Fruit fly (Drosophila melanogaster) whole organism, adult: ENCODE measurements around the gene CG7912.

Source experiments
- CG11617 ChIP-seq: fragments of 200-800 bp; sonication (Bioruptor generic); optimal IDR thresholded peaks from 2 replicates; lab custom pipeline; 2017; ENCODE audit warnings: mild to moderate bottlenecking, missing biosample characterization, missing genetic modification reagents, missing genetic modification characterization
- CG12768 ChIP-seq: fragments of 200-800 bp; sonication (Bioruptor generic); optimal IDR thresholded peaks from 2 replicates; lab custom pipeline; 2017; ENCODE audit warnings: missing biosample characterization, missing genetic modification characterization, mild to moderate bottlenecking, moderate library complexity, missing genetic modification reagents
- CG14711 ChIP-seq: fragments of 200-800 bp; sonication (Bioruptor generic); optimal IDR thresholded peaks from 2 replicates; lab custom pipeline; 2018; ENCODE audit warnings: missing biosample characterization, mild to moderate bottlenecking, missing genetic modification characterization, moderate library complexity
- CG1620 ChIP-seq: fragments of 200-800 bp; sonication (Bioruptor generic); optimal IDR thresholded peaks from 2 replicates; lab custom pipeline; 2016; ENCODE audit warnings: missing biosample characterization, missing genetic modification characterization
- CG33017 ChIP-seq: fragments of 200-800 bp; sonication (Bioruptor generic); optimal IDR thresholded peaks from 2 replicates; lab custom pipeline; 2018; ENCODE audit warnings: missing biosample characterization, mild to moderate bottlenecking, missing genetic modification characterization, moderate library complexity
- CG5204 ChIP-seq: fragments of 200-800 bp; sonication (Bioruptor generic); optimal IDR thresholded peaks from 2 replicates; lab custom pipeline; 2016; ENCODE audit warnings: missing biosample characterization, missing genetic modification characterization
- CG7045 ChIP-seq: fragments of 200-800 bp; sonication (Bioruptor generic); optimal IDR thresholded peaks from 2 replicates; lab custom pipeline; 2017; ENCODE audit warnings: missing biosample characterization, mild to moderate bottlenecking, missing genetic modification characterization
- CG7101 ChIP-seq: fragments of 200-800 bp; sonication (Bioruptor generic); optimal IDR thresholded peaks from 2 replicates; lab custom pipeline; 2018; ENCODE audit warnings: missing biosample characterization, mild to moderate bottlenecking, missing genetic modification characterization, moderate library complexity
- Clk ChIP-seq: fragments of 200-800 bp; sonication (Bioruptor generic); optimal IDR thresholded peaks from 2 replicates; lab custom pipeline; 2017; ENCODE audit warnings: missing biosample characterization, missing genetic modification characterization
- Crg-1 ChIP-seq: fragments of 200-800 bp; sonication (Bioruptor generic); optimal IDR thresholded peaks from 2 replicates; lab custom pipeline; 2016; ENCODE audit warnings: missing biosample characterization, missing genetic modification characterization
- Hr96 ChIP-seq: fragments of 200-800 bp; sonication (Bioruptor generic); optimal IDR thresholded peaks from 2 replicates; lab custom pipeline; 2016; ENCODE audit warnings: missing biosample characterization, missing genetic modification characterization
- Mnt ChIP-seq: fragments of 200-800 bp; sonication (Bioruptor generic); optimal IDR thresholded peaks from 2 replicates; lab custom pipeline; 2016; ENCODE audit warnings: missing biosample characterization, mild to moderate bottlenecking, missing genetic modification characterization
- bab1 ChIP-seq: fragments of 200-800 bp; sonication (Bioruptor generic); optimal IDR thresholded peaks from 3 replicates; lab custom pipeline; 2019; ENCODE audit warnings: missing biosample characterization, mild to moderate bottlenecking, missing genetic modification characterization, moderate library complexity
- cic ChIP-seq: fragments of 200-800 bp; sonication (Bioruptor generic); optimal IDR thresholded peaks from 2 replicates; lab custom pipeline; 2017; ENCODE audit warnings: missing biosample characterization, mild to moderate bottlenecking, missing genetic modification characterization, moderate library complexity
- cnc ChIP-seq, 2 experiments: fragments of >200 bp; optimal IDR thresholded peaks; 2 replicates each; lab custom pipeline; 2017
- kay ChIP-seq: fragments of 200-800 bp; sonication (Bioruptor generic); peaks from one replicate; lab custom pipeline; 2016; ENCODE audit warnings: missing biosample characterization, missing genetic modification characterization, borderline replicate concordance
- ovo ChIP-seq: fragments of 200-800 bp; sonication (Bioruptor generic); optimal IDR thresholded peaks from 2 replicates; lab custom pipeline; 2016; ENCODE audit warnings: missing biosample characterization, missing genetic modification characterization
- pad ChIP-seq: fragments of 200-800 bp; sonication (Bioruptor generic); optimal IDR thresholded peaks from 3 replicates; lab custom pipeline; 2017; ENCODE audit warnings: missing biosample characterization, missing genetic modification characterization, mild to moderate bottlenecking, moderate library complexity, missing genetic modification reagents
- tj ChIP-seq: fragments of 200-800 bp; sonication (Bioruptor generic); optimal IDR thresholded peaks from 3 replicates; lab custom pipeline; 2017; ENCODE audit warnings: missing biosample characterization, mild to moderate bottlenecking, missing genetic modification characterization, moderate library complexity
- toe ChIP-seq: fragments of 200-800 bp; sonication (Bioruptor generic); optimal IDR thresholded peaks from 2 replicates; lab custom pipeline; 2016; ENCODE audit warnings: missing biosample characterization, missing genetic modification characterization

The CG7912 gene

DNA sequence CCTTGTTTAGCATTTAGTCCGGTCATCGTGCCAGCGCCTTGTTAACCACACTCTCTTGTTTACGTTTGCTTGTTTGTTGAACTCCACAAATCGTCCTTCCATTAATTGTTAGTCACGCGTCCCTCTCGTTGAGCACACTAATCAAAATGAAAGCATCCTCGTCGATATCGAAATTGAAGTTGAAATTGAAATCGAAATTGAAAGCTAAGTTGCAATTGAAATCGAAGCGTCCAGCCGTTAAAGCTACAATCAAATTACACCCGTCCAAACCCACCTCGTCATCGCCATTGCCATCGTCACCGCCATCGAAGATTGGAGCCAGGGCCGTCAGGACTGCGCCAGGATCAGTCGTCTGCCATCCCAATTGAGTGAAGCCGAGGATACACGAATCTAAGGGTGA lies 14.5 kb upstream of the CG7912 start:
- TF ChIP-seq CG5204 (GFP tag; lab: Kevin White, UChicago), result no peak
- TF ChIP-seq ovo, result no peak
- no peak for TF ChIP-seq Mnt (GFP tag; lab: Kevin White, UChicago)
- TF ChIP-seq cnc (optimal IDR thresholded peaks at IDR 0.05; lab: Kevin White, UChicago), result no peak
- TF ChIP-seq CG1620, result no peak
- TF ChIP-seq CG14711 (tag; lab: Kevin White, UChicago), result no peak
- TF ChIP-seq toe (GFP tag; lab: Kevin White, UChicago), result no peak
- TF ChIP-seq CG33017 (tag; lab: Kevin White, UChicago), result no peak
- TF ChIP-seq CG7101 (tag; lab: Kevin White, UChicago), result no peak
- TF ChIP-seq CG12768 (GFP tag; lab: Kevin White, UChicago), result no peak
- TF ChIP-seq cic (GFP tag; lab: Kevin White, UChicago), result no peak
- TF ChIP-seq CG7045 (GFP tag; lab: Kevin White, UChicago), result no peak
- no peak for TF ChIP-seq bab1
- no peak for TF ChIP-seq kay (GFP tag; lab: Kevin White, UChicago)

DNA sequence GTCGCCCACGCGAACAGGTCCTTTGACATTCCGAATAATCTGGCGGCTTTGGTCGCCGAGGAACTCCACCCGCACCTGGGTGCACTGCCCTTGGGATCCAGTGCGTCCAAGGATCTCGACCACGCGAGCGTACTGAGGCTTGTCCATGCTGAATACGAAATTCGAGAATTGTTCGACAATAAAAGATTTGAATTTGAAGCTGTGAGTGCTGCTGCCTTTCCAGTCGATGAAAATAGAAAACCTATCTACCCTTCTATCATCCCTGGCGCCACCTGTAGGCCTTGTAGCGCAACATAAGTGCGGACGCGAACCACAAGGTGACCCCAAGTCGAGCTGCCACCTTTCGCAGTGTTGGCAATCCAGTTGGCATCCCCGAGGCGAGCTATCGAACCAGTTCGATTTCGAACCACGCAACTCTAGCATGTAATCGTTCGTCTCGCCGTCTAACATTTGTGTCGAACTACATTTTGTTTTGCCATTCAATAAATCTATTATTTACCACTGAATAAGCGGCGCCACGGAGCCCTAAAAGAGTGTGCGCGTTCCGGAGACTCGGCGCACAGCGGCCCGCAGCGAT lies 13.6 kb upstream of the CG7912 start, which contains the start of the genes RpS28a and Axn:
Gene RpS28a (minus strand): TSS at position 197 of the 577 bp plus-strand sequence.
Gene Axn (plus strand): TSS at position 391 of the 577 bp plus-strand sequence.
- TF ChIP-seq CG5204 (GFP tag; lab: Kevin White, UChicago), result no peak
- TF ChIP-seq Mnt (GFP tag; lab: Kevin White, UChicago), result peak; percentile 5
- TF ChIP-seq bab1, result no peak
- no peak for TF ChIP-seq CG7101 (tag; lab: Kevin White, UChicago)
- TF ChIP-seq CG14711 (tag; lab: Kevin White, UChicago), result peak; percentile 57

DNA sequence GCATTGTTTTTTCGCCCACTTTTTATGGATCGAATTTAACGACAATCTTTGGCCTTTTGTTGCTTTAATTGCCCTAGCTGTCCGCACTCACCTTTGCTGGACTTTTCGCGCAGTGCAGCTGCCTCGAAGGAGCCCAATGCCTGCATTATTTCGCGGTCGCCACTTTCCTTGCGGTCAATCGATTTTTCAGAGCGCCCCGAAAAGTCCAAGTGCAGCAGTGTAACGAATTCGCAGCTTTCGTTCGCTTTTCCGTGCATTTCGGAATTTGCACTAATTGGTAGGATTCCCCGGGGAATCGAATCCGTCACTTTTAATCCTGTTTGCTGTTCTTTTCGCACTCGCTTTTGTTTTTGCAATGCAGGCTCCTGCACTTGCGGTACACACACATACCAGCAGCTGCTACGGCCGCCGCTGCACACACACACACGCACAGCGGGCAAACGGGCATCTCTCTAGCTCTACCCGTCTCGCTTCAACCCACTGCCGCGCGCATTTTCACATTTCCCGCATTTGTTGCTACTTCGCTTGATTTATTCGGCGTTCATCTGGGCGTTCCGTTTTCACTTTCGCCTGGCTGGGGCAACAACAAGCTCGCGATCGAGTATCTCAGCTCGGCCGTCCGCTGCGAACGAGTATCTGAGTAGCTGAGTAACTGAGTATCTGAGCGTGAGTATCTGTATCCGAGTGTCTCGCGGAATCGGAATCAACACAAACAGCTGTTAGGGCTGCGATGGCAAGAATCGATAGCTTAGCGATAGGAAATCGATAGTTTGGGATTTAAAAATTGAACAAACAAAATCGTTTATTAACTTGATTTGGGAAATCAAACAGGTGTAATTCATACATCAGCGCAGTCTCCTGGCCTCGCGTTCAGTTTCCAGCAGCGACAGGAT lies 12.8 kb upstream of the CG7912 start, which contains the start of gene Mgat2:
Gene Mgat2 (minus strand): TSS at position 663 of the 893 bp plus-strand sequence.
- no peak for TF ChIP-seq Clk (GFP tag; lab: Kevin White, UChicago)
- no peak for TF ChIP-seq cnc (optimal IDR thresholded peaks at IDR 0.05; lab: Kevin White, UChicago)
- TF ChIP-seq Hr96 (GFP tag; lab: Kevin White, UChicago), result peak; percentile 72
- peak; percentile 50 for TF ChIP-seq CG7045 (GFP tag; lab: Kevin White, UChicago)
- TF ChIP-seq tj (GFP tag; lab: Kevin White, UChicago), result peak; percentile 28
- TF ChIP-seq CG1620, result no peak
- peak; percentile 85 for TF ChIP-seq cic (GFP tag; lab: Kevin White, UChicago)
- peak; percentile 41 for TF ChIP-seq bab1
- TF ChIP-seq kay (GFP tag; lab: Kevin White, UChicago), result no peak
- peak; percentile 65 for TF ChIP-seq CG33017 (tag; lab: Kevin White, UChicago)
- TF ChIP-seq CG14711 (tag; lab: Kevin White, UChicago), result no peak
- no peak for TF ChIP-seq Crg-1 (GFP tag; lab: Kevin White, UChicago)
- peak; percentile 42 for TF ChIP-seq CG7101 (tag; lab: Kevin White, UChicago)
- no peak for TF ChIP-seq pad (GFP tag; lab: Kevin White, UChicago)
- peak; percentile 67 for TF ChIP-seq CG12768 (GFP tag; lab: Kevin White, UChicago)
- TF ChIP-seq toe (GFP tag; lab: Kevin White, UChicago), result no peak
- TF ChIP-seq ovo, result no peak
- TF ChIP-seq CG5204 (GFP tag; lab: Kevin White, UChicago), result no peak
- TF ChIP-seq CG11617 (GFP tag; lab: Kevin White, UChicago), result peak; percentile 53
- TF ChIP-seq Mnt (GFP tag; lab: Kevin White, UChicago), result peak; percentile 75

DNA sequence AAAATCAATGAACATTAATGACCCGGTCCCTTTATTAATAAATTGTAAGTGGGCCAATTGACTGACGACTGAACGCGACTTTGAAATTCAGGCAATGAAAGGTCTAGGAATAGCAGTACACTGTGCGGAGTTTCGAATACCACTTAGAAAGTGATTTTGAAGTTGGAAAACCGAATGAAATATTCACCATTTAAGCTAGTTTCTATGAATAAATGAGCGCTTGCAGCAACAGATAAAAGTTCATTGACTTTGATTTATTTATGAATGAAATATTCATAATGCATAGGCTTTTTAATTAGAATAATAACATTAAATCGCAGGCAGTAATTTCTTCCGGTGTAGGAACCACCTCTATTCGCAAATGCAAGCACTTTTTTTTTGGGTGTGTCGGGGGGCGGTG lies 12.0 kb upstream of the CG7912 start:
- TF ChIP-seq tj (GFP tag; lab: Kevin White, UChicago) (peak; percentile 89), pad (GFP tag; lab: Kevin White, UChicago) (no peak), bab1 (peak; percentile 19)

DNA sequence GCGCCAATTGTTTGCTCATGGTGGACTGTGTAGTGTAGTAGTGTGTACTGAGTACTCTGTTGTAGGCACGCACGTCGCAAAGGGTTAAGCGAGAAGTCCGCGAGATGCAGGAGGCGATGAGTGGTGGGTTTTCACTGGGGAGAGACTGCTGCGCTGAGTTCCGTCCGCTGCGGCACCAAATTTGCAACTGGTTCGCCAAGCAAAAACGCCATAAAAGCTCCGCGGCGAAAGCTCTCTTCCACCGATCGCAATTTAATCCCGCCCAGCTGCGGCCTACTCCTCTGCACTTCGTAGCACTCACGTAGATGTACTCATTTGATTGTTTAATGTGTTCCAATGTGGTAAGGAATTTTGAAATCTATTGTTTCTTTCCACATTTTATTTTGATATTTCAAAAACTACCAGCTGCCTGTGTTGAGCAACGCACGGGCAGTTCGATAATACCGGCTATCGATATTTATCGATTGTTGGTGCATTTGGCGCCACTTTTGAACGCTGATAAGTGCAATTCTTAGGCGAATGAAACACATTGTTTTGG lies 6.1 kb upstream of the CG7912 start, which contains the start of gene CG7920:
Gene CG7920 (minus strand): TSS at position 308 of the 538 bp plus-strand sequence.
- TF ChIP-seq toe (GFP tag; lab: Kevin White, UChicago), result peak; percentile 7
- peak; percentile 83 for TF ChIP-seq bab1
- TF ChIP-seq ovo, result no peak
- no peak for TF ChIP-seq tj (GFP tag; lab: Kevin White, UChicago)
- TF ChIP-seq CG12768 (GFP tag; lab: Kevin White, UChicago), result peak; percentile 41
- TF ChIP-seq CG33017 (tag; lab: Kevin White, UChicago), result peak; percentile 45
- peak; percentile 67 for TF ChIP-seq pad (GFP tag; lab: Kevin White, UChicago)
- peak; percentile 37 for TF ChIP-seq Mnt (GFP tag; lab: Kevin White, UChicago)
- no peak for TF ChIP-seq CG5204 (GFP tag; lab: Kevin White, UChicago)
- peak; percentile 37 for TF ChIP-seq CG7045 (GFP tag; lab: Kevin White, UChicago)
- peak; percentile 68 for TF ChIP-seq Hr96 (GFP tag; lab: Kevin White, UChicago)
- TF ChIP-seq Clk (GFP tag; lab: Kevin White, UChicago), result no peak
- TF ChIP-seq cnc (optimal IDR thresholded peaks at IDR 0.05; lab: Kevin White, UChicago), result peak in 1 of 2 experiments; percentile 62
- peak; percentile 60 for TF ChIP-seq CG14711 (tag; lab: Kevin White, UChicago)
- peak; percentile 54 for TF ChIP-seq CG11617 (GFP tag; lab: Kevin White, UChicago)
- no peak for TF ChIP-seq kay (GFP tag; lab: Kevin White, UChicago)
- TF ChIP-seq Crg-1 (GFP tag; lab: Kevin White, UChicago), result peak; percentile 72
- peak; percentile 31 for TF ChIP-seq cic (GFP tag; lab: Kevin White, UChicago)
- TF ChIP-seq CG1620, result peak; percentile 59
- peak; percentile 69 for TF ChIP-seq CG7101 (tag; lab: Kevin White, UChicago)
